Worm (Caenorhabditis elegans) whole organism, L1 larva: Measurements from ENCODE around the gene polk-1.

Source experiments
- alr-1 ChIP-seq: fragments of 200-800 bp; sonication (Bioruptor generic); optimal IDR thresholded peaks from 2 replicates; lab custom pipeline; 2018; ENCODE audit warnings: borderline replicate concordance, mild to moderate bottlenecking, missing genetic modification characterization, missing compliant biosample characterization
- ceh-88 ChIP-seq: fragments of 200-800 bp; sonication (Bioruptor generic); IDR thresholded peaks from 2 replicates; pipeline ENCODE4 v1.3.6; 2022; ENCODE audit warnings: missing genetic modification characterization, missing compliant biosample characterization
- fkh-10 ChIP-seq: sonication (generic microtip); optimal IDR thresholded peaks from 2 replicates; lab custom pipeline; 2017; ENCODE audit warnings: missing biosample characterization, missing genetic modification reagents, missing genetic modification characterization
- fos-1 ChIP-seq: fragments of 150-350 bp; optimal IDR thresholded peaks from 2 replicates; lab custom pipeline; 2014; ENCODE audit warnings: missing biosample characterization, missing genetic modification characterization
- lin-13 ChIP-seq: fragments of 150-350 bp; optimal IDR thresholded peaks from 2 replicates; lab custom pipeline; 2014; ENCODE audit warnings: missing biosample characterization, missing genetic modification reagents, missing genetic modification characterization
- lir-3 ChIP-seq: sonication (generic microtip); optimal IDR thresholded peaks from 2 replicates; lab custom pipeline; 2016; ENCODE audit warnings: mild to moderate bottlenecking, missing genetic modification characterization, moderate library complexity, missing compliant biosample characterization; ENCODE audit not compliant: poor library complexity
- mdl-1 ChIP-seq, 2 experiments: fragments of 150-350 bp; optimal IDR thresholded peaks; 2 replicates each; lab custom pipeline; 2014 to 2017; ENCODE audit warnings: missing biosample characterization in 2 of 2, missing genetic modification characterization in 2 of 2, inconsistent platforms in 1 of 2
- sup-37 ChIP-seq: fragments of 200-800 bp; sonication (Bioruptor generic); optimal IDR thresholded peaks from 2 replicates; lab custom pipeline; 2018; ENCODE audit warnings: mild to moderate bottlenecking, missing genetic modification characterization, missing compliant biosample characterization
- tbx-2 ChIP-seq: sonication (generic microtip); optimal IDR thresholded peaks from 2 replicates; lab custom pipeline; 2016; ENCODE audit warnings: missing genetic modification characterization, missing compliant biosample characterization
- ztf-11 ChIP-seq, 2 experiments: sonication (generic microtip); optimal IDR thresholded peaks; 2 replicates each; lab custom pipeline; 2016 to 2017; ENCODE audit warnings: missing genetic modification characterization in 2 of 2, missing biosample characterization in 1 of 2, missing compliant biosample characterization in 1 of 2

ce11 chrIII:8674980-8675485, 46.6 kb upstream of the polk-1 start, which contains the start of gene pgl-2:
- TF ChIP-seq fos-1 (tag; lab: Kevin White, UChicago) (no peak), tbx-2 (tag; lab: Kevin White, UChicago) (no peak), ceh-88 (GFP tag; lab: Robert Waterston, UW) (no peak), fkh-10 (GFP tag; lab: Kevin White, UChicago) (no peak), sup-37 (no peak), mdl-1 (tag; optimal IDR thresholded peaks at IDR 0.05; lab: Kevin White, UChicago) (no peak), ztf-11 (tag; optimal IDR thresholded peaks at IDR 0.05; lab: Kevin White, UChicago) (no peak), lin-13 (GFP tag; lab: Kevin White, UChicago) (no peak), alr-1 (tag; lab: Kevin White, UChicago) (no peak), lir-3 (tag; lab: Kevin White, UChicago) (no peak)
